Worm (Caenorhabditis elegans) whole organism, L3 larva: ENCODE results near the gene ZK512.2.

ENCODE experiments used
- ama-1 ChIP-seq: fragments of 150-350 bp; optimal IDR thresholded peaks from 2 replicates; lab custom pipeline; 2018
- ceh-28 ChIP-seq: fragments of 150-350 bp; optimal IDR thresholded peaks from 2 replicates; lab custom pipeline; 2014; ENCODE audit warnings: missing biosample characterization, missing genetic modification reagents, missing genetic modification characterization
- egl-27 ChIP-seq: sonication (generic microtip); optimal IDR thresholded peaks from 4 replicates; lab custom pipeline; 2017; ENCODE audit warnings: missing biosample characterization, missing genetic modification reagents, missing genetic modification characterization
- fkh-10 ChIP-seq: sonication (generic microtip); optimal IDR thresholded peaks from 2 replicates; lab custom pipeline; 2017; ENCODE audit warnings: missing biosample characterization, missing genetic modification reagents, missing genetic modification characterization
- lin-15B ChIP-seq: fragments of 150-350 bp; optimal IDR thresholded peaks from 2 replicates; lab custom pipeline; 2014; ENCODE audit warnings: missing biosample characterization, missing genetic modification characterization
- mdl-1 ChIP-seq: fragments of 150-350 bp; optimal IDR thresholded peaks from 2 replicates; lab custom pipeline; 2014; ENCODE audit warnings: missing biosample characterization, missing genetic modification characterization
- nhr-12 ChIP-seq: fragments of 150-350 bp; optimal IDR thresholded peaks from 2 replicates; lab custom pipeline; 2014; ENCODE audit warnings: missing biosample characterization, missing genetic modification characterization
- nhr-237 ChIP-seq: fragments of 150-350 bp; optimal IDR thresholded peaks from 2 replicates; lab custom pipeline; 2014; ENCODE audit warnings: missing biosample characterization, missing genetic modification characterization
- nhr-28 ChIP-seq: fragments of 150-350 bp; optimal IDR thresholded peaks from 2 replicates; lab custom pipeline; 2014; ENCODE audit warnings: missing biosample characterization, missing genetic modification characterization
- nhr-76 ChIP-seq: fragments of 150-350 bp; sonication (generic microtip); optimal IDR thresholded peaks from 5 replicates; lab custom pipeline; 2014; ENCODE audit warnings: missing biosample characterization, missing genetic modification characterization
- skn-1 ChIP-seq: fragments of 150-350 bp; optimal IDR thresholded peaks from 2 replicates; lab custom pipeline; 2014; ENCODE audit warnings: missing biosample characterization, missing genetic modification characterization
- tbx-2 ChIP-seq: sonication (generic microtip); optimal IDR thresholded peaks from 2 replicates; lab custom pipeline; 2016; ENCODE audit warnings: mild to moderate bottlenecking, missing genetic modification characterization, missing compliant biosample characterization
- ztf-11 ChIP-seq: fragments of 150-350 bp; optimal IDR thresholded peaks from 2 replicates; lab custom pipeline; 2014; ENCODE audit warnings: missing biosample characterization, missing genetic modification characterization

ce11 chrIII:9109726-9110125 is 34.9 kb downstream of the ZK512.2 start:
- TF ChIP-seq skn-1 (tag; lab: Kevin White, UChicago) (no peak), ama-1 (no peak), nhr-28 (tag; lab: Kevin White, UChicago) (no peak), egl-27 (no peak), lin-15B (no peak), nhr-237 (tag; lab: Kevin White, UChicago) (no peak), nhr-12 (no peak), ztf-11 (tag; lab: Kevin White, UChicago) (no peak), nhr-76 (tag; lab: Kevin White, UChicago) (no peak), mdl-1 (tag; lab: Kevin White, UChicago) (no peak), tbx-2 (tag; lab: Kevin White, UChicago) (no peak), fkh-10 (GFP tag; lab: Kevin White, UChicago) (no peak), ceh-28 (tag; lab: Kevin White, UChicago) (no peak)
